Fruit fly (Drosophila melanogaster): ENCODE measurements around the gene CG12985.

CG12985 gene

dm6 chrX:17844623-17845022, 38.9 kb upstream of the CG12985 start, which contains the start of the genes CG8142 and Ucp4A (continued):
- TF ChIP-seq org-1 (GFP tag; optimal IDR thresholded peaks at IDR 0.05): peak; percentile 70
- peak; percentile 93 for TF ChIP-seq ci (GFP tag; IDR thresholded peaks at IDR 0.05)
- no peak for TF ChIP-seq HmgD (GFP tag; optimal IDR thresholded peaks at IDR 0.05)
- TF ChIP-seq ken (GFP tag; IDR thresholded peaks at IDR 0.05): peak; percentile 93
- TF ChIP-seq inv (GFP tag; IDR thresholded peaks at IDR 0.05; ENCODE audit: partially characterized antibody): no peak
- peak; percentile 21 for TF ChIP-seq Sry-δ (GFP tag; optimal IDR thresholded peaks at IDR 0.05)
- TF ChIP-seq Chrac-16 (GFP tag; optimal IDR thresholded peaks at IDR 0.05): peak; percentile 92
- TF ChIP-seq CG34224 (GFP tag; IDR thresholded peaks at IDR 0.05; ENCODE audit: partially characterized antibody): 0 out of 3 replicates have a peak, but pooled peaks have one; percentile 12
- TF ChIP-seq CG2875 (GFP tag; optimal IDR thresholded peaks at IDR 0.05): peak; percentile 61
- peak; percentile 19 for TF ChIP-seq pfk (GFP tag; optimal IDR thresholded peaks at IDR 0.05)
- TF ChIP-seq Ada2b (GFP tag; IDR thresholded peaks at IDR 0.05): peak; percentile 93
- no peak for TF ChIP-seq CG6791 (GFP tag; IDR thresholded peaks at IDR 0.05; ENCODE audit: partially characterized antibody)
- TF ChIP-seq CG14050 (GFP tag; IDR thresholded peaks at IDR 0.05): peak; percentile 92
- TF ChIP-seq emc (GFP tag; optimal IDR thresholded peaks at IDR 0.05): no peak
- peak; percentile 96 for TF ChIP-seq CG13424 (tag; optimal IDR thresholded peaks at IDR 0.05)
- peak; percentile 84 for TF ChIP-seq gcm (GFP tag; optimal IDR thresholded peaks at IDR 0.05)
- no peak for TF ChIP-seq abd-A (tag; optimal IDR thresholded peaks at IDR 0.05)
- peak; percentile 95 for TF ChIP-seq phol (tag; optimal IDR thresholded peaks at IDR 0.05)
- TF ChIP-seq ATbp (GFP tag; optimal IDR thresholded peaks at IDR 0.05): peak; percentile 70
- TF ChIP-seq ssp (GFP tag; IDR thresholded peaks at IDR 0.05): peak; percentile 93
- TF ChIP-seq Hr39 (optimal IDR thresholded peaks at IDR 0.05): no peak
- TF ChIP-seq CG1233 (GFP tag; optimal IDR thresholded peaks at IDR 0.05): peak; percentile 89
- TF ChIP-seq CG17912 (GFP tag; optimal IDR thresholded peaks at IDR 0.05): peak; percentile 25
- TF ChIP-seq row (GFP tag; IDR thresholded peaks at IDR 0.05): peak; percentile 99
- TF ChIP-seq ewg (GFP tag; optimal IDR thresholded peaks at IDR 0.05): peak; percentile 72
- TF ChIP-seq CG10959 (GFP tag; IDR thresholded peaks at IDR 0.05): peak; percentile 89
- peak; percentile 93 for TF ChIP-seq CG17361 (GFP tag; IDR thresholded peaks at IDR 0.05)
- peak; percentile 72 for TF ChIP-seq Mad (GFP tag; optimal IDR thresholded peaks at IDR 0.05)
- TF ChIP-seq Hmx (GFP tag; optimal IDR thresholded peaks at IDR 0.05): no peak
- peak; percentile 91 for TF ChIP-seq fd3F (GFP tag; optimal IDR thresholded peaks at IDR 0.05)
- peak; percentile 90 for TF ChIP-seq CG15601 (tag; optimal IDR thresholded peaks at IDR 0.05)
- peak; percentile 83 for TF ChIP-seq kay (GFP tag; optimal IDR thresholded peaks at IDR 0.05)
- TF ChIP-seq CG13624 (GFP tag; optimal IDR thresholded peaks at IDR 0.05): peak; percentile 48
- peak; percentile 76 for TF ChIP-seq Asciz (GFP tag; optimal IDR thresholded peaks at IDR 0.05)
- TF ChIP-seq jumu (GFP tag; optimal IDR thresholded peaks at IDR 0.05): peak; percentile 27
- peak; percentile 20 for TF ChIP-seq Atf-2 (GFP tag; optimal IDR thresholded peaks at IDR 0.05)
- TF ChIP-seq CG7786 (GFP tag; optimal IDR thresholded peaks at IDR 0.05): peak; percentile 46
- TF ChIP-seq wek (GFP tag; optimal IDR thresholded peaks at IDR 0.05): no peak
- TF ChIP-seq CG2712 (tag; optimal IDR thresholded peaks at IDR 0.05): peak; percentile 94
- peak; percentile 93 for TF ChIP-seq CG31441 (GFP tag; IDR thresholded peaks at IDR 0.05)
- TF ChIP-seq Myb (GFP tag; optimal IDR thresholded peaks at IDR 0.05): peak; percentile 23
- TF ChIP-seq chn (GFP tag; optimal IDR thresholded peaks at IDR 0.05): peak; percentile 73
- peak; percentile 77 for TF ChIP-seq CG6765 (GFP tag; optimal IDR thresholded peaks at IDR 0.05)
- peak; percentile 94 for TF ChIP-seq CG11695 (GFP tag; IDR thresholded peaks at IDR 0.05)
- TF ChIP-seq grau (tag; optimal IDR thresholded peaks at IDR 0.05): peak; percentile 90
- TF ChIP-seq Nf-YA (GFP tag; IDR thresholded peaks at IDR 0.05): peak; percentile 91
- peak; percentile 93 for TF ChIP-seq CG11456 (GFP tag; IDR thresholded peaks at IDR 0.05)
- peak; percentile 78 for TF ChIP-seq oc (tag; optimal IDR thresholded peaks at IDR 0.05)
- TF ChIP-seq Doc3 (GFP tag; IDR thresholded peaks at IDR 0.05; ENCODE audit: partially characterized antibody): no peak
- no peak for TF ChIP-seq sc (optimal IDR thresholded peaks at IDR 0.05)
- peak; percentile 79 for TF ChIP-seq sc (GFP tag; optimal IDR thresholded peaks at IDR 0.05)
- peak; percentile 86 for TF ChIP-seq E2f2 (GFP tag; IDR thresholded peaks at IDR 0.05)

Data from whole organism, embryonic.